Worm (Caenorhabditis elegans) whole organism, L3 larva: ENCODE measurements around the gene lin-7.
"Not testable (repeated sequence)": the region's sequence is repeated elsewhere in the genome, so short reads cannot be mapped to it uniquely, and the experiment has no call there.

Experiments used
- R02D3.7 ChIP-seq: fragments of 150-350 bp; optimal IDR thresholded peaks from 2 replicates; lab custom pipeline; 2014; ENCODE audit warnings: missing biosample characterization, missing genetic modification characterization
- ZK546.5 ChIP-seq: sonication (generic microtip); optimal IDR thresholded peaks from 2 replicates; lab custom pipeline; 2017; ENCODE audit warnings: missing biosample characterization, missing genetic modification characterization
- aly-2 ChIP-seq: fragments of 150-350 bp; optimal IDR thresholded peaks from 2 replicates; lab custom pipeline; 2014; ENCODE audit warnings: missing biosample characterization, missing genetic modification characterization
- ceh-16 ChIP-seq: sonication (generic microtip); optimal IDR thresholded peaks from 2 replicates; lab custom pipeline; 2017; ENCODE audit warnings: missing biosample characterization, missing genetic modification characterization
- ceh-28 ChIP-seq: fragments of 150-350 bp; optimal IDR thresholded peaks from 2 replicates; lab custom pipeline; 2014; ENCODE audit warnings: missing biosample characterization, missing genetic modification reagents, missing genetic modification characterization
- ceh-9 ChIP-seq: sonication (generic microtip); optimal IDR thresholded peaks from 2 replicates; lab custom pipeline; 2018; ENCODE audit warnings: missing biosample characterization, missing genetic modification characterization
- daf-12 ChIP-seq: fragments of 150-350 bp; optimal IDR thresholded peaks from 2 replicates; lab custom pipeline; 2014; ENCODE audit warnings: missing biosample characterization, missing genetic modification reagents, missing genetic modification characterization
- egl-27 ChIP-seq: sonication (generic microtip); optimal IDR thresholded peaks from 4 replicates; lab custom pipeline; 2017; ENCODE audit warnings: missing biosample characterization, missing genetic modification reagents, missing genetic modification characterization
- elt-1 ChIP-seq: fragments of 150-350 bp; optimal IDR thresholded peaks from 2 replicates; lab custom pipeline; 2014; ENCODE audit warnings: missing biosample characterization, missing genetic modification characterization
- elt-2 ChIP-seq: sonication (generic microtip); optimal IDR thresholded peaks from 2 replicates; lab custom pipeline; 2016; ENCODE audit warnings: missing genetic modification reagents, mild to moderate bottlenecking, missing genetic modification characterization, missing compliant biosample characterization
- elt-3 ChIP-seq, 3 experiments: fragments of 150-350 bp in 1 of 3; sonication (generic microtip) in 2 of 3; optimal IDR thresholded peaks; 2 replicates in 2 of 3; 4 replicates in 1 of 3; lab custom pipeline; 2014 to 2017; ENCODE audit warnings: missing biosample characterization in 3 of 3, missing genetic modification characterization in 3 of 3
- fkh-2 ChIP-seq: fragments of 150-350 bp; optimal IDR thresholded peaks from 2 replicates; lab custom pipeline; 2014; ENCODE audit warnings: missing biosample characterization, missing genetic modification reagents, missing genetic modification characterization
- hmg-11 ChIP-seq: sonication (generic microtip); optimal IDR thresholded peaks from 2 replicates; lab custom pipeline; 2016; ENCODE audit warnings: missing genetic modification characterization, missing compliant biosample characterization
- jun-1 ChIP-seq: fragments of 150-350 bp; optimal IDR thresholded peaks from 2 replicates; lab custom pipeline; 2014; ENCODE audit warnings: missing biosample characterization, missing genetic modification reagents, missing genetic modification characterization
- lin-15B ChIP-seq: fragments of 150-350 bp; optimal IDR thresholded peaks from 2 replicates; lab custom pipeline; 2014; ENCODE audit warnings: missing biosample characterization, missing genetic modification characterization
- lsy-12 ChIP-seq: sonication (generic microtip); optimal IDR thresholded peaks from 2 replicates; lab custom pipeline; 2016; ENCODE audit warnings: mild to moderate bottlenecking, missing genetic modification characterization, missing compliant biosample characterization
- mdl-1 ChIP-seq: fragments of 150-350 bp; optimal IDR thresholded peaks from 2 replicates; lab custom pipeline; 2014; ENCODE audit warnings: missing biosample characterization, missing genetic modification characterization
- mml-1 ChIP-seq: fragments of 150-350 bp; sonication (generic microtip); optimal IDR thresholded peaks from 3 replicates; lab custom pipeline; 2014; ENCODE audit warnings: missing biosample characterization, missing genetic modification characterization
- nfya-1 ChIP-seq: sonication (generic microtip); optimal IDR thresholded peaks from 2 replicates; lab custom pipeline; 2017; ENCODE audit warnings: missing genetic modification characterization, mild to moderate bottlenecking, missing compliant biosample characterization, antibody characterized with exemption, moderate library complexity; ENCODE audit not compliant: insufficient read depth
- nhr-11 ChIP-seq: fragments of 150-350 bp; optimal IDR thresholded peaks from 2 replicates; lab custom pipeline; 2014; ENCODE audit warnings: missing biosample characterization, missing genetic modification characterization
- nhr-12 ChIP-seq: fragments of 150-350 bp; optimal IDR thresholded peaks from 2 replicates; lab custom pipeline; 2014; ENCODE audit warnings: missing biosample characterization, missing genetic modification characterization
- nhr-23 ChIP-seq: fragments of 150-350 bp; optimal IDR thresholded peaks from 2 replicates; lab custom pipeline; 2014; ENCODE audit warnings: missing biosample characterization, missing genetic modification reagents, missing genetic modification characterization
- nhr-237 ChIP-seq: fragments of 150-350 bp; optimal IDR thresholded peaks from 2 replicates; lab custom pipeline; 2014; ENCODE audit warnings: missing biosample characterization, missing genetic modification characterization
- nhr-25 ChIP-seq: sonication (generic microtip); optimal IDR thresholded peaks from 2 replicates; lab custom pipeline; 2017; ENCODE audit warnings: missing biosample characterization, missing genetic modification characterization
- nhr-28 ChIP-seq: fragments of 150-350 bp; optimal IDR thresholded peaks from 2 replicates; lab custom pipeline; 2014; ENCODE audit warnings: missing biosample characterization, missing genetic modification characterization
- nhr-43 ChIP-seq: sonication (generic microtip); optimal IDR thresholded peaks from 2 replicates; lab custom pipeline; 2016; ENCODE audit warnings: mild to moderate bottlenecking, missing genetic modification characterization, missing compliant biosample characterization; ENCODE audit not compliant: poor library complexity, severe bottlenecking
- nhr-67 ChIP-seq: fragments of 150-350 bp; optimal IDR thresholded peaks from 2 replicates; lab custom pipeline; 2014; ENCODE audit warnings: missing biosample characterization, missing genetic modification characterization
- nhr-76 ChIP-seq: fragments of 150-350 bp; sonication (generic microtip); optimal IDR thresholded peaks from 5 replicates; lab custom pipeline; 2014; ENCODE audit warnings: missing biosample characterization, missing genetic modification characterization
- pha-4 ChIP-seq: fragments of 150-350 bp; optimal IDR thresholded peaks from 2 replicates; lab custom pipeline; 2014; ENCODE audit warnings: missing biosample characterization, missing genetic modification reagents, missing genetic modification characterization
- pqm-1 ChIP-seq: fragments of 150-350 bp; optimal IDR thresholded peaks from 2 replicates; lab custom pipeline; 2017; ENCODE audit warnings: missing biosample characterization, missing genetic modification characterization, inconsistent platforms
- sea-2 ChIP-seq: fragments of 150-350 bp; sonication (generic microtip); optimal IDR thresholded peaks from 4 replicates; lab custom pipeline; 2014; ENCODE audit warnings: missing biosample characterization, missing genetic modification reagents, missing genetic modification characterization
- skn-1 ChIP-seq: fragments of 150-350 bp; optimal IDR thresholded peaks from 2 replicates; lab custom pipeline; 2014; ENCODE audit warnings: missing biosample characterization, missing genetic modification characterization
- tbx-2 ChIP-seq: sonication (generic microtip); optimal IDR thresholded peaks from 2 replicates; lab custom pipeline; 2016; ENCODE audit warnings: mild to moderate bottlenecking, missing genetic modification characterization, missing compliant biosample characterization
- unc-39 ChIP-seq: sonication (generic microtip); optimal IDR thresholded peaks from 4 replicates; lab custom pipeline; 2017; ENCODE audit warnings: missing biosample characterization, missing genetic modification characterization
- unc-62 ChIP-seq: fragments of 150-350 bp; sonication (generic microtip); optimal IDR thresholded peaks from 4 replicates; lab custom pipeline; 2014; ENCODE audit warnings: missing biosample characterization, missing genetic modification reagents, missing genetic modification characterization
- zag-1 ChIP-seq: fragments of 150-350 bp; optimal IDR thresholded peaks from 2 replicates; lab custom pipeline; 2014; ENCODE audit warnings: missing biosample characterization, missing genetic modification characterization
- ztf-4 ChIP-seq: fragments of 150-350 bp; optimal IDR thresholded peaks from 2 replicates; lab custom pipeline; 2014; ENCODE audit warnings: missing biosample characterization, missing genetic modification characterization

lin-7 gene

ce11 chrII:14311537-14311936, 37.7 kb downstream of the lin-7 start:
- no peak for TF ChIP-seq lsy-12 (tag; lab: Kevin White, UChicago)
- peak; percentile 16 for TF ChIP-seq pha-4 (tag; lab: Kevin White, UChicago)
- TF ChIP-seq zag-1 = no peak
- peak; percentile 5 for TF ChIP-seq skn-1

- TF ChIP-seq nhr-43 (tag; lab: Kevin White, UChicago) (no peak), nhr-11 (tag; lab: Kevin White, UChicago) (no peak), elt-1 (tag; lab: Kevin White, UChicago) (no peak)
These were observed 38.3 kb downstream of the lin-7 start, which contains the start of gene ctl-3 for ce11 chrII:14310729-14311388. TSS of gene ctl-3 (minus strand) at chrII:14310779.

- not testable (repeated sequence) for TF ChIP-seq mml-1 (tag; lab: Kevin White, UChicago); nfya-1 (tag; lab: Kevin White, UChicago); zag-1
- TF ChIP-seq, all 47 proteins: peak for 0; not testable (repeated sequence) for 47
These were observed 43.0 kb downstream of the lin-7 start, which contains the start of gene ctl-1 for ce11 chrII:14306160-14306559. TSS of gene ctl-1 (minus strand) at chrII:14306260.

- not testable (repeated sequence) for TF ChIP-seq nhr-67; tbx-2 (tag; lab: Kevin White, UChicago); aly-2 (tag; lab: Kevin White, UChicago)
These were observed 47.3 kb downstream of the lin-7 start, which contains the start of gene ctl-2 for ce11 chrII:14301927-14302326. TSS of gene ctl-2 (minus strand) at chrII:14302027.

ce11 chrII:14299254-14299759, 49.9 kb downstream of the lin-7 start:
- TF ChIP-seq skn-1 = no peak
- TF ChIP-seq elt-2 (tag; lab: Kevin White, UChicago) = peak; percentile 20
- no peak for TF ChIP-seq mml-1 (tag; lab: Kevin White, UChicago)

ce11 chrII:14297050-14297449, 52.2 kb downstream of the lin-7 start, which contains the start of gene Y54G11A.7:
TSS of gene Y54G11A.7 (plus strand) at chrII:14297305.
- TF ChIP-seq elt-2 (tag; lab: Kevin White, UChicago) = peak; percentile 36

- TF ChIP-seq nhr-67 = no peak
- TF ChIP-seq ceh-28 (tag; lab: Kevin White, UChicago) = peak; percentile 23
- TF ChIP-seq nfya-1 (tag; lab: Kevin White, UChicago) = peak; percentile 53
- TF ChIP-seq R02D3.7 (tag; lab: Kevin White, UChicago) = no peak
- no peak for TF ChIP-seq daf-12 (tag; lab: Kevin White, UChicago)
- no peak for TF ChIP-seq unc-62
- peak; percentile 47 for TF ChIP-seq nhr-23 (tag; lab: Kevin White, UChicago)
- TF ChIP-seq nhr-43 (tag; lab: Kevin White, UChicago) = peak; percentile 47
- TF ChIP-seq mdl-1 (tag; lab: Kevin White, UChicago) = peak; percentile 90
- no peak for TF ChIP-seq skn-1
- no peak for TF ChIP-seq nhr-12
- no peak for TF ChIP-seq nhr-11 (tag; lab: Kevin White, UChicago)
- no peak for TF ChIP-seq lin-15B
- TF ChIP-seq nhr-28 (tag; lab: Kevin White, UChicago) = no peak
- no peak for TF ChIP-seq ztf-4
- peak; percentile 92 for TF ChIP-seq elt-2 (tag; lab: Kevin White, UChicago)
- no peak for TF ChIP-seq mml-1 (tag; lab: Kevin White, UChicago)
- peak; percentile 61 for TF ChIP-seq pqm-1
- no peak for TF ChIP-seq nhr-76 (tag; lab: Kevin White, UChicago)
- no peak for TF ChIP-seq fkh-2 (tag; lab: Kevin White, UChicago)
- TF ChIP-seq sea-2 (GFP tag; lab: Kevin White, UChicago) = no peak
- TF ChIP-seq lsy-12 (tag; lab: Kevin White, UChicago) = no peak
- TF ChIP-seq ceh-9 (tag; lab: Kevin White, UChicago) = no peak
- no peak for TF ChIP-seq egl-27 (tag; lab: Kevin White, UChicago)
- peak; percentile 96 for TF ChIP-seq pha-4 (tag; lab: Kevin White, UChicago)
- TF ChIP-seq unc-39 (tag; lab: Kevin White, UChicago) = no peak
- no peak for TF ChIP-seq nhr-237 (tag; lab: Kevin White, UChicago)
- no peak for TF ChIP-seq zag-1
- TF ChIP-seq nhr-25 = peak; percentile 27
- TF ChIP-seq elt-3 (tag; optimal IDR thresholded peaks at IDR 0.05; lab: Kevin White, UChicago) = no peak
- no peak for TF ChIP-seq ZK546.5
- TF ChIP-seq ceh-16 (tag; lab: Kevin White, UChicago) = no peak
- TF ChIP-seq aly-2 (tag; lab: Kevin White, UChicago) = no peak
- peak; percentile 63 for TF ChIP-seq jun-1 (tag; lab: Kevin White, UChicago)
- no peak for TF ChIP-seq hmg-11 (tag; lab: Kevin White, UChicago)
These were observed 52.9 kb downstream of the lin-7 start for ce11 chrII:14296320-14296719.
